Worm (Caenorhabditis elegans): ENCODE measurements around the gene nhr-93.

DNA sequence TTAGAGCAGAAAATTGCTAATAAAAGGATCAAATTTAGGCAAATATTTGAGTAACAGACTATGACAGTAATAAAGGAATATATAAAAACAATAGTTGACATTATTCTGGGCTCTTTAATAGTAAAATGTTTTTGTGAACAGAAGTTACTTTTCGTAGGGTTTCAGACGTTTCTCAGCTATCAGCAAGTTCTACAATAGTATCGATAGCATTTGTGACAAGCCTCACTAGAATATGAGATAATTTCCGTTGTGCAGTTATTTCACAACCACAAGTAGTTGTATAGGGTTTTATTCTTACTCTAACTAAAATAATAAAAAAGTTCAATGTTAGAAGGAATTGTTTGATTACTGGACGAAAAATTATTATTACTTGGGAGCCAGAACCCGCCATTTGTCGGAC is 8.3 kb upstream of the nhr-93 start, which contains the start of gene srbc-68:
- TF ChIP-seq snpc-4 (GFP tag; optimal IDR thresholded peaks at IDR 0.05) = no peak
- TF ChIP-seq snpc-4 (tag; optimal IDR thresholded peaks at IDR 0.05) = no peak
- no peak for TF ChIP-seq lir-1 (GFP tag; conservative IDR thresholded peaks at IDR 0.05)
- no peak for TF ChIP-seq him-1 (tag; optimal IDR thresholded peaks at IDR 0.05)
- TF ChIP-seq ceh-40 (GFP tag; IDR thresholded peaks at IDR 0.05) = no peak
- TF ChIP-seq ztf-6 (GFP tag; IDR thresholded peaks at IDR 0.05) = no peak
- TF ChIP-seq B0336.3 (GFP tag; IDR thresholded peaks at IDR 0.05) = no peak
